Worm (Caenorhabditis elegans) whole organism, mixed stage, embryonic: ENCODE measurements around the gene tab-1.

Experiments
- bed-3 ChIP-seq: fragments of 200-800 bp; sonication (Bioruptor generic); optimal IDR thresholded peaks from 3 replicates; lab custom pipeline; 2018; ENCODE audit warnings: mild to moderate bottlenecking, missing genetic modification characterization, moderate library complexity, missing compliant biosample characterization
- blmp-1 ChIP-seq: fragments of 150-350 bp; optimal IDR thresholded peaks from 2 replicates; lab custom pipeline; 2014; ENCODE audit warnings: missing biosample characterization, missing genetic modification characterization
- ceh-43 ChIP-seq: fragments of 200-800 bp; sonication (Bioruptor generic); optimal IDR thresholded peaks from 2 replicates; lab custom pipeline; 2018; ENCODE audit warnings: mild to moderate bottlenecking, missing genetic modification characterization, moderate library complexity, missing compliant biosample characterization
- elt-3 ChIP-seq: fragments of 150-350 bp; optimal IDR thresholded peaks from 2 replicates; lab custom pipeline; 2014; ENCODE audit warnings: missing biosample characterization, missing genetic modification characterization
- lin-13 ChIP-seq: fragments of 150-350 bp; optimal IDR thresholded peaks from 2 replicates; lab custom pipeline; 2014; ENCODE audit warnings: missing biosample characterization, missing genetic modification characterization
- lsy-2 ChIP-seq: fragments of 150-350 bp; optimal IDR thresholded peaks from 2 replicates; lab custom pipeline; 2014; ENCODE audit warnings: missing biosample characterization, missing genetic modification characterization
- nhr-2 ChIP-seq: fragments of 150-350 bp; optimal IDR thresholded peaks from 2 replicates; lab custom pipeline; 2014; ENCODE audit warnings: missing biosample characterization, missing genetic modification characterization
- nhr-76 ChIP-seq: sonication (generic microtip); optimal IDR thresholded peaks from 2 replicates; lab custom pipeline; 2017; ENCODE audit warnings: missing biosample characterization, missing genetic modification characterization
- pha-4 ChIP-seq: fragments of 150-350 bp; optimal IDR thresholded peaks from 2 replicates; lab custom pipeline; 2018; ENCODE audit warnings: missing biosample characterization, missing genetic modification reagents, missing genetic modification characterization
- snpc-4 ChIP-seq: fragments of 150-350 bp; optimal IDR thresholded peaks from 2 replicates; lab custom pipeline; 2014; ENCODE audit warnings: missing biosample characterization, missing genetic modification characterization
- sptf-1 ChIP-seq: sonication (generic microtip); optimal IDR thresholded peaks from 2 replicates; lab custom pipeline; 2017; ENCODE audit warnings: mild to moderate bottlenecking, missing genetic modification characterization, moderate library complexity, missing compliant biosample characterization
- unc-62 ChIP-seq: fragments of 150-350 bp; optimal IDR thresholded peaks from 2 replicates; lab custom pipeline; 2014; ENCODE audit warnings: missing biosample characterization, missing genetic modification reagents, missing genetic modification characterization

ce11 chrII:6788672-6789298 is 14.3 kb upstream of the tab-1 start, which contains the start of gene T13C2.3:
- TF ChIP-seq snpc-4 (tag; lab: Kevin White, UChicago) (no peak), blmp-1 (tag; lab: Kevin White, UChicago) (no peak), sptf-1 (tag; lab: Kevin White, UChicago) (no peak), lin-13 (tag; lab: Kevin White, UChicago) (no peak), bed-3 (GFP tag; lab: Kevin White, UChicago) (no peak), nhr-2 (tag; lab: Kevin White, UChicago) (no peak), unc-62 (GFP tag; lab: Kevin White, UChicago) (peak; percentile 51), lsy-2 (tag; lab: Kevin White, UChicago) (no peak), ceh-43 (GFP tag; lab: Kevin White, UChicago) (no peak), nhr-76 (tag; lab: Kevin White, UChicago) (no peak), pha-4 (tag; lab: Kevin White, UChicago) (no peak), elt-3 (no peak)
